Fruit fly (Drosophila melanogaster) S2 (cell line): ENCODE results near the gene otu.

Source experiments
- CG8478 ChIP-seq: fragments of >200 bp; optimal IDR thresholded peaks from 2 replicates; lab custom pipeline; 2018
- CTCF ChIP-seq, 2 experiments: fragments of >200 bp; optimal IDR thresholded peaks; 2 replicates each; lab custom pipeline; 2018

The otu gene

dm6 chrX:8436656-8437284 lies 52.6 kb downstream of the otu start, which contains the start of gene CG1440:
Gene CG1440, plus strand, starts transcription at chrX:8437057.
- TF ChIP-seq CTCF (optimal IDR thresholded peaks at IDR 0.05; lab: Kevin White, UChicago) (no peak), CG8478 (no peak)
